Worm (Caenorhabditis elegans): ENCODE results near the gene Y43F8C.6.

Y43F8C.6 gene

DNA sequence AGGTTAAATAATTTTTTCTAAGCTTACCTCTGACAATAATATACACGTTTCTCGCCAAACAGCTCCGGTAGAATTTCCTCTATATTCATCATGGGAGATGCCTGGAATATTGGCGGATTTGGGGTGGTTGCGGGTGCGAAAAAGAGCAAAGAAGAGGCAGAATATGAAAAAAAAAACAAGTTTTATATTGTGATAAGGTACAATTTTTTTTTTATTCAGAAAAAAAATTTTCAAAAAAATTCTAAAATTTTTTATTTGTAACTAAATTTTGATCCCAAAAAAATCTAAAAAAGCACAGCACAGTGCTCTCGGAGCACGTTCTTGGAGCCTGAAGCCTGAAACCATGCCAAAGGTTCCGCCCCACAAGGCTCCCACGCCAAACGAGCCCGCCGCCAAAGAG lies 14.4 kb upstream of the Y43F8C.6 start, which contains the start of gene dmd-3:
dmd-3 (minus strand) TSS at position 101 of the 400 bp plus-strand sequence.
- TF ChIP-seq sptf-2 (GFP tag; optimal IDR thresholded peaks at IDR 0.05) (no peak), rpc-1 (optimal IDR thresholded peaks at IDR 0.05) (no peak), rpc-1 (tag; optimal IDR thresholded peaks at IDR 0.05) (peak; percentile 3)

DNA sequence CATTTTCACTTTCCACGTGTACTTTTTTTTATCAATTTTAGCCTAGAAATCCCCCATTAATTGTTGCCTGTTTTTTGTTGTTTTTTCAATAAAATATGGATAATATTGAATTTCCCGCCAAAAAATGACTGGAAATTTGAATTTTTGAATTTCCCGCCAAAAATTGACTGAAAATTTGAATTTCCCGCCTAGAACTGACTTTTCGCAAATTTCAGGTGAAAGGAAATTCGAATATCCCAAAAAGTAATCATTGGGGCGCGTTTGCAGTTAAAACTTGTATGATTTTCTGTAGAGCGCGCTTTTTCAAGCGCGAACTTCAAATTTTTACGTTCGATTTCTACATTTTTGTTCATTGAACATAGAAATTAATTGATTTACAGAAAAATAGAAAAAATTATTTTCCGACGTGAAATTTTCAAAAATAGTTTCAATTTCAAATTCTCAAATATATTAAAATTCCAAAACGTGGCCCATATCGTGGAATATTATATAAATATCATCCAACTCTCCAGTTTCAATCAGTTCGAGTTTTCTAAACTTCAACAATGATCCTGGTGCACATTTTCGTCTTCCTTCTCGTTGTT lies 5.0 kb upstream of the Y43F8C.6 start, which contains the start of gene Y43F8C.9:
Y43F8C.9 (plus strand) TSS at position 534 of the 584 bp plus-strand sequence.
- TF ChIP-seq madf-8 (GFP tag; conservative IDR thresholded peaks at IDR 0.05), result peak; percentile 46
- no peak for TF ChIP-seq T07F8.4 (tag; optimal IDR thresholded peaks at IDR 0.05)
- TF ChIP-seq ceh-100 (GFP tag; IDR thresholded peaks at IDR 0.05), result no peak
- no peak for TF ChIP-seq madf-3 (GFP tag; IDR thresholded peaks at IDR 0.05)
- TF ChIP-seq xnd-1 (tag; optimal IDR thresholded peaks at IDR 0.05), result peak; percentile 5
- TF ChIP-seq ztf-6 (GFP tag; IDR thresholded peaks at IDR 0.05), result no peak
- no peak for TF ChIP-seq let-526 (GFP tag; IDR thresholded peaks at IDR 0.05)
- no peak for TF ChIP-seq lir-1 (GFP tag; conservative IDR thresholded peaks at IDR 0.05)
- no peak for TF ChIP-seq snpc-1.1 (tag; optimal IDR thresholded peaks at IDR 0.05; ENCODE audit: insufficient read depth)
- 0 out of 2 replicates have a peak, but pooled peaks have one; percentile 20 for TF ChIP-seq ceh-91 (GFP tag; IDR thresholded peaks at IDR 0.05)
- peak; percentile 57; the same call in 1 of the 2 replicates for TF ChIP-seq madf-6 (GFP tag; IDR thresholded peaks at IDR 0.05)
- TF ChIP-seq ama-1 (optimal IDR thresholded peaks at IDR 0.05), result no peak
- TF ChIP-seq ama-1 (GFP tag; optimal IDR thresholded peaks at IDR 0.05), result no peak
- no peak for TF ChIP-seq hsf-1 (GFP tag; IDR thresholded peaks at IDR 0.05)
- TF ChIP-seq rcor-1 (GFP tag; IDR thresholded peaks at IDR 0.05), result no peak
- peak; percentile 22 for TF ChIP-seq lsl-1 (GFP tag; optimal IDR thresholded peaks at IDR 0.05)
- TF ChIP-seq snpc-3.4 (tag; optimal IDR thresholded peaks at IDR 0.05), result no peak
- TF ChIP-seq mes-4 (tag; optimal IDR thresholded peaks at IDR 0.05), result no peak
- TF ChIP-seq snpc-4 (GFP tag; optimal IDR thresholded peaks at IDR 0.05), result no peak
- TF ChIP-seq snpc-4 (tag; optimal IDR thresholded peaks at IDR 0.05), result no peak
- no peak for TF ChIP-seq ceh-79 (tag; optimal IDR thresholded peaks at IDR 0.05)
- no peak for TF ChIP-seq nhr-27 (tag; optimal IDR thresholded peaks at IDR 0.05)
- no peak for TF ChIP-seq ztf-25 (GFP tag; IDR thresholded peaks at IDR 0.05)
- peak; percentile 69 for TF ChIP-seq efl-1 (GFP tag; optimal IDR thresholded peaks at IDR 0.05)
- TF ChIP-seq F37B4.10 (GFP tag; IDR thresholded peaks at IDR 0.05), result no peak
- TF ChIP-seq K12H6.12 (tag; optimal IDR thresholded peaks at IDR 0.05), result no peak
- no peak for TF ChIP-seq aptf-2 (GFP tag; conservative IDR thresholded peaks at IDR 0.05)
- TF ChIP-seq D2030.7 (GFP tag; IDR thresholded peaks at IDR 0.05), result 0 out of 2 replicates have a peak, but pooled peaks have one; percentile 20
- no peak for TF ChIP-seq F22D6.2 (tag; optimal IDR thresholded peaks at IDR 0.05)
- TF ChIP-seq dpl-1 (GFP tag; optimal IDR thresholded peaks at IDR 0.05), result peak; percentile 6
- peak; percentile 66 for TF ChIP-seq lin-54 (GFP tag; optimal IDR thresholded peaks at IDR 0.05)
- no peak for TF ChIP-seq hlh-12 (tag; optimal IDR thresholded peaks at IDR 0.05)
- TF ChIP-seq lin-26 (GFP tag; IDR thresholded peaks at IDR 0.05), result no peak
- no peak for TF ChIP-seq unc-130 (GFP tag; optimal IDR thresholded peaks at IDR 0.05)
- TF ChIP-seq cebp-2 (GFP tag; IDR thresholded peaks at IDR 0.05), result no peak
- TF ChIP-seq ztf-28 (GFP tag; IDR thresholded peaks at IDR 0.05), result no peak
- TF ChIP-seq F55B11.4 (tag; optimal IDR thresholded peaks at IDR 0.05; ENCODE audit: borderline replicate concordance, insufficient read depth), result no peak
- no peak for TF ChIP-seq ccch-3 (GFP tag; optimal IDR thresholded peaks at IDR 0.05)
- no peak for TF ChIP-seq T26A5.8 (tag; optimal IDR thresholded peaks at IDR 0.05)
- no peak for TF ChIP-seq F10E7.11 (tag; optimal IDR thresholded peaks at IDR 0.05)
- no peak for TF ChIP-seq tlf-1 (GFP tag; optimal IDR thresholded peaks at IDR 0.05)
- no peak for TF ChIP-seq hmg-1.2 (GFP tag; IDR thresholded peaks at IDR 0.05)
- no peak for TF ChIP-seq bed-2 (GFP tag; IDR thresholded peaks at IDR 0.05)
- TF ChIP-seq ztf-26 (tag; optimal IDR thresholded peaks at IDR 0.05), result no peak
- no peak for TF ChIP-seq hmg-20 (GFP tag; IDR thresholded peaks at IDR 0.05)

All from whole organism, young adult.